Fruit fly (Drosophila melanogaster): Measurements from ENCODE around the gene CG31358.

CG31358 gene

dm6 chr3R:12062844-12063243 lies 31.3 kb upstream of the CG31358 start, which contains the start of gene CG14740:
Gene CG14740, minus strand, starts transcription at chr3R:12062944.
- TF ChIP-seq usp (GFP tag; optimal IDR thresholded peaks at IDR 0.05) (no peak), tai (GFP tag; optimal IDR thresholded peaks at IDR 0.05) (no peak)

- TF ChIP-seq ey (GFP tag; optimal IDR thresholded peaks at IDR 0.05) (no peak), jim (GFP tag; optimal IDR thresholded peaks at IDR 0.05) (no peak), usp (GFP tag; optimal IDR thresholded peaks at IDR 0.05) (no peak), woc (GFP tag; optimal IDR thresholded peaks at IDR 0.05) (no peak), pan (optimal IDR thresholded peaks at IDR 0.05) (no peak), Hr78 (GFP tag; optimal IDR thresholded peaks at IDR 0.05) (no peak), dsf (GFP tag; optimal IDR thresholded peaks at IDR 0.05; ENCODE audit: borderline replicate concordance) (no peak), psq (GFP tag; optimal IDR thresholded peaks at IDR 0.05) (no peak), sv (GFP tag; optimal IDR thresholded peaks at IDR 0.05) (no peak), OdsH (GFP tag; optimal IDR thresholded peaks at IDR 0.05) (no peak), rgr (GFP tag; optimal IDR thresholded peaks at IDR 0.05) (no peak), Rel (GFP tag; optimal IDR thresholded peaks at IDR 0.05) (no peak), Rel (tag; optimal IDR thresholded peaks at IDR 0.05) (no peak), Dif (GFP tag; optimal IDR thresholded peaks at IDR 0.05; ENCODE audit: partially characterized antibody) (no peak)
Measured at dm6 chr3R:12049113-12049512, 17.6 kb upstream of the CG31358 start, which contains the start of gene CG14739. Gene CG14739, minus strand, starts transcription at chr3R:12049213.

dm6 chr3R:12040228-12040627 lies 8.7 kb upstream of the CG31358 start, which contains the start of gene CG14736:
Gene CG14736, plus strand, starts transcription at chr3R:12040528.
- TF ChIP-seq brk (GFP tag; optimal IDR thresholded peaks at IDR 0.05), result no peak
- TF ChIP-seq sage (GFP tag; optimal IDR thresholded peaks at IDR 0.05), result no peak
- TF ChIP-seq sv (GFP tag; optimal IDR thresholded peaks at IDR 0.05), result no peak
- TF ChIP-seq fru (GFP tag; optimal IDR thresholded peaks at IDR 0.05), result no peak
- TF ChIP-seq pan (optimal IDR thresholded peaks at IDR 0.05), result no peak
- no peak for TF ChIP-seq Hr83 (GFP tag; optimal IDR thresholded peaks at IDR 0.05; ENCODE audit: poor library complexity, severe bottlenecking)
- no peak for TF ChIP-seq Mio (GFP tag; optimal IDR thresholded peaks at IDR 0.05)
- no peak for TF ChIP-seq foxo (GFP tag; optimal IDR thresholded peaks at IDR 0.05)
- no peak for TF ChIP-seq GATAd (GFP tag; optimal IDR thresholded peaks at IDR 0.05)
- no peak for TF ChIP-seq CG9705 (GFP tag; optimal IDR thresholded peaks at IDR 0.05)
- no peak for TF ChIP-seq HLH106 (tag; optimal IDR thresholded peaks at IDR 0.05)
- no peak for TF ChIP-seq woc (GFP tag; optimal IDR thresholded peaks at IDR 0.05)
- no peak for TF ChIP-seq Myc (optimal IDR thresholded peaks at IDR 0.05)
- TF ChIP-seq dsf (GFP tag; optimal IDR thresholded peaks at IDR 0.05; ENCODE audit: borderline replicate concordance), result no peak
- TF ChIP-seq h (GFP tag; optimal IDR thresholded peaks at IDR 0.05), result no peak
- TF ChIP-seq Hnf4 (GFP tag; optimal IDR thresholded peaks at IDR 0.05), result no peak
- TF ChIP-seq Sp1 (GFP tag; optimal IDR thresholded peaks at IDR 0.05), result no peak
- TF ChIP-seq Jra (GFP tag; optimal IDR thresholded peaks at IDR 0.05), result no peak

dm6 chr3R:12032842-12033241 lies 1.3 kb upstream of the CG31358 start, which contains the start of gene ssp5:
Gene ssp5, plus strand, starts transcription at chr3R:12033142.
- no peak for TF ChIP-seq br (GFP tag; optimal IDR thresholded peaks at IDR 0.05)
- no peak for TF ChIP-seq Jra (GFP tag; optimal IDR thresholded peaks at IDR 0.05)
- no peak for TF ChIP-seq Myc (optimal IDR thresholded peaks at IDR 0.05)
- no peak for TF ChIP-seq rgr (GFP tag; optimal IDR thresholded peaks at IDR 0.05)
- no peak for TF ChIP-seq sv (GFP tag; optimal IDR thresholded peaks at IDR 0.05)
- no peak for TF ChIP-seq CG32264 (GFP tag; optimal IDR thresholded peaks at IDR 0.05)
- no peak for TF ChIP-seq Hnf4 (GFP tag; optimal IDR thresholded peaks at IDR 0.05)
- no peak for TF ChIP-seq Abd-B (GFP tag; optimal IDR thresholded peaks at IDR 0.05)
- TF ChIP-seq Hr83 (GFP tag; optimal IDR thresholded peaks at IDR 0.05; ENCODE audit: poor library complexity, severe bottlenecking), result no peak
- no peak for TF ChIP-seq Hr78 (GFP tag; optimal IDR thresholded peaks at IDR 0.05)
- no peak for TF ChIP-seq woc (GFP tag; optimal IDR thresholded peaks at IDR 0.05)
- TF ChIP-seq Vsx2 (GFP tag; optimal IDR thresholded peaks at IDR 0.05; ENCODE audit: partially characterized antibody), result no peak
- TF ChIP-seq CG9705 (GFP tag; optimal IDR thresholded peaks at IDR 0.05), result no peak
- TF ChIP-seq ey (GFP tag; optimal IDR thresholded peaks at IDR 0.05), result no peak
- TF ChIP-seq pan (optimal IDR thresholded peaks at IDR 0.05), result no peak
- TF ChIP-seq HLH106 (tag; optimal IDR thresholded peaks at IDR 0.05), result no peak
- no peak for TF ChIP-seq Dif (GFP tag; optimal IDR thresholded peaks at IDR 0.05; ENCODE audit: partially characterized antibody)
- TF ChIP-seq lola (GFP tag; optimal IDR thresholded peaks at IDR 0.05), result no peak
- TF ChIP-seq usp (GFP tag; optimal IDR thresholded peaks at IDR 0.05), result no peak
